Worm (Caenorhabditis elegans) whole organism, late embryonic: ENCODE data around the gene C41G11.1.

Experiments
- C08G9.2 ChIP-seq: sonication (generic microtip); optimal IDR thresholded peaks from 2 replicates; lab custom pipeline; 2016; ENCODE audit warnings: mild to moderate bottlenecking, missing genetic modification characterization, moderate library complexity, missing compliant biosample characterization
- F13H6.1 ChIP-seq: sonication (generic microtip); optimal IDR thresholded peaks from 2 replicates; lab custom pipeline; 2016; ENCODE audit warnings: missing genetic modification characterization, missing compliant biosample characterization
- K02D7.2 ChIP-seq: sonication (generic microtip); optimal IDR thresholded peaks from 2 replicates; lab custom pipeline; 2017; ENCODE audit warnings: mild to moderate bottlenecking, missing genetic modification characterization, missing compliant biosample characterization
- K09A11.1 ChIP-seq: sonication (generic microtip); optimal IDR thresholded peaks from 2 replicates; lab custom pipeline; 2017; ENCODE audit warnings: antibody characterized with exemption, mild to moderate bottlenecking, missing genetic modification characterization, missing compliant biosample characterization; ENCODE audit not compliant: insufficient read depth
- T23F11.4 ChIP-seq: fragments of 200-800 bp; sonication (Bioruptor generic); optimal IDR thresholded peaks from 2 replicates; lab custom pipeline; 2018; ENCODE audit warnings: mild to moderate bottlenecking, missing genetic modification characterization, missing compliant biosample characterization
- Y22D7AL.16 ChIP-seq: sonication (generic microtip); optimal IDR thresholded peaks from 2 replicates; lab custom pipeline; 2016; ENCODE audit warnings: missing genetic modification characterization, missing compliant biosample characterization
- ahr-1 ChIP-seq: sonication (generic microtip); optimal IDR thresholded peaks from 2 replicates; lab custom pipeline; 2016; ENCODE audit warnings: missing genetic modification characterization, missing compliant biosample characterization
- ceh-14 ChIP-seq: sonication (generic microtip); optimal IDR thresholded peaks from 2 replicates; lab custom pipeline; 2016; ENCODE audit warnings: missing genotype, missing genetic modification characterization, missing compliant biosample characterization
- ceh-2 ChIP-seq: sonication (generic microtip); optimal IDR thresholded peaks from 2 replicates; lab custom pipeline; 2016; ENCODE audit warnings: missing genotype, missing genetic modification characterization, missing compliant biosample characterization
- ceh-22 ChIP-seq: sonication (generic microtip); optimal IDR thresholded peaks from 2 replicates; lab custom pipeline; 2017; ENCODE audit warnings: missing biosample characterization, missing genetic modification characterization
- ceh-30 ChIP-seq: fragments of 150-350 bp; optimal IDR thresholded peaks from 2 replicates; lab custom pipeline; 2014; ENCODE audit warnings: missing biosample characterization, missing genetic modification characterization
- ceh-31 ChIP-seq: sonication (generic microtip); optimal IDR thresholded peaks from 2 replicates; lab custom pipeline; 2016; ENCODE audit warnings: missing genetic modification characterization, missing compliant biosample characterization
- ceh-34 ChIP-seq: sonication (generic microtip); optimal IDR thresholded peaks from 2 replicates; lab custom pipeline; 2016; ENCODE audit warnings: mild to moderate bottlenecking, missing genetic modification characterization, missing compliant biosample characterization
- ceh-45 ChIP-seq: fragments of 200-800 bp; sonication (Bioruptor generic); IDR thresholded peaks from 2 replicates; pipeline ENCODE4 v1.3.6; 2022; ENCODE audit warnings: missing genetic modification reagents, missing genetic modification characterization, missing compliant biosample characterization
- ceh-48 ChIP-seq: sonication (generic microtip); optimal IDR thresholded peaks from 2 replicates; lab custom pipeline; 2016; ENCODE audit warnings: missing genetic modification characterization, inconsistent platforms, missing compliant biosample characterization
- ceh-6 ChIP-seq: fragments of 200-800 bp; sonication (Bioruptor generic); optimal IDR thresholded peaks from 2 replicates; lab custom pipeline; 2018; ENCODE audit warnings: mild to moderate bottlenecking, missing genetic modification characterization, missing compliant biosample characterization
- ceh-9 ChIP-seq: sonication (generic microtip); optimal IDR thresholded peaks from 2 replicates; lab custom pipeline; 2016; ENCODE audit warnings: mild to moderate bottlenecking, missing genetic modification characterization, inconsistent platforms, missing compliant biosample characterization
- dmd-4 ChIP-seq: sonication (generic microtip); optimal IDR thresholded peaks from 2 replicates; lab custom pipeline; 2016; ENCODE audit warnings: borderline replicate concordance, missing genetic modification characterization, missing compliant biosample characterization
- elt-2 ChIP-seq: sonication (generic microtip); optimal IDR thresholded peaks from 2 replicates; lab custom pipeline; 2016; ENCODE audit warnings: missing genetic modification reagents, missing genetic modification characterization, missing compliant biosample characterization
- fax-1 ChIP-seq: sonication (generic microtip); optimal IDR thresholded peaks from 2 replicates; lab custom pipeline; 2016; ENCODE audit warnings: missing genotype, missing genetic modification characterization, missing compliant biosample characterization
- fkh-10 ChIP-seq: fragments of 150-350 bp; optimal IDR thresholded peaks from 2 replicates; lab custom pipeline; 2014; ENCODE audit warnings: missing biosample characterization, missing genetic modification reagents, missing genetic modification characterization
- fkh-6 ChIP-seq: sonication (generic microtip); optimal IDR thresholded peaks from 2 replicates; lab custom pipeline; 2016; ENCODE audit warnings: missing genetic modification characterization, missing compliant biosample characterization
- hlh-15 ChIP-seq: sonication (generic microtip); optimal IDR thresholded peaks from 2 replicates; lab custom pipeline; 2016; ENCODE audit warnings: missing genetic modification characterization, missing compliant biosample characterization
- hlh-8 ChIP-seq: sonication (generic microtip); optimal IDR thresholded peaks from 2 replicates; lab custom pipeline; 2016; ENCODE audit warnings: missing genotype, missing genetic modification characterization, missing compliant biosample characterization
- lim-6 ChIP-seq: sonication (generic microtip); optimal IDR thresholded peaks from 2 replicates; lab custom pipeline; 2016; ENCODE audit warnings: missing genetic modification characterization, missing compliant biosample characterization
- lin-11 ChIP-seq: fragments of 200-800 bp; sonication (Bioruptor generic); optimal IDR thresholded peaks from 2 replicates; lab custom pipeline; 2018; ENCODE audit warnings: mild to moderate bottlenecking, missing genetic modification characterization, missing compliant biosample characterization
- madf-2 ChIP-seq: sonication (generic microtip); optimal IDR thresholded peaks from 2 replicates; lab custom pipeline; 2017; ENCODE audit warnings: missing genetic modification characterization, missing compliant biosample characterization
- mec-3 ChIP-seq: sonication (generic microtip); optimal IDR thresholded peaks from 2 replicates; lab custom pipeline; 2016; ENCODE audit warnings: borderline replicate concordance, missing genetic modification characterization, missing compliant biosample characterization
- nfya-1 ChIP-seq: sonication (generic microtip); optimal IDR thresholded peaks from 2 replicates; lab custom pipeline; 2017; ENCODE audit warnings: missing genetic modification characterization, mild to moderate bottlenecking, missing compliant biosample characterization, antibody characterized with exemption, moderate library complexity
- nhr-11 ChIP-seq: fragments of 150-350 bp; optimal IDR thresholded peaks from 2 replicates; lab custom pipeline; 2014; ENCODE audit warnings: missing biosample characterization, missing genetic modification characterization
- nhr-232 ChIP-seq: sonication (generic microtip); optimal IDR thresholded peaks from 2 replicates; lab custom pipeline; 2016; ENCODE audit warnings: missing genetic modification characterization, missing compliant biosample characterization
- npax-4 ChIP-seq: sonication (generic microtip); optimal IDR thresholded peaks from 2 replicates; lab custom pipeline; 2016; ENCODE audit warnings: missing genetic modification characterization, missing compliant biosample characterization
- odd-2 ChIP-seq: sonication (generic microtip); optimal IDR thresholded peaks from 2 replicates; lab custom pipeline; 2017; ENCODE audit warnings: antibody characterized with exemption, mild to moderate bottlenecking, missing genetic modification characterization, missing compliant biosample characterization
- pax-1 ChIP-seq: fragments of 150-350 bp; optimal IDR thresholded peaks from 2 replicates; lab custom pipeline; 2014; ENCODE audit warnings: missing biosample characterization, missing genetic modification characterization
- pha-2 ChIP-seq: sonication (generic microtip); optimal IDR thresholded peaks from 2 replicates; lab custom pipeline; 2017; ENCODE audit warnings: mild to moderate bottlenecking, missing genetic modification characterization, missing compliant biosample characterization
- pha-4 ChIP-seq: fragments of 150-350 bp; optimal IDR thresholded peaks from 2 replicates; lab custom pipeline; 2018; ENCODE audit warnings: missing biosample characterization, missing genetic modification reagents, missing genetic modification characterization
- pqm-1 ChIP-seq: sonication (generic microtip); optimal IDR thresholded peaks from 2 replicates; lab custom pipeline; 2016; ENCODE audit warnings: missing genetic modification characterization, missing compliant biosample characterization
- pros-1 ChIP-seq: fragments of 150-350 bp; optimal IDR thresholded peaks from 2 replicates; lab custom pipeline; 2014; ENCODE audit warnings: missing biosample characterization, missing genetic modification reagents, missing genetic modification characterization
- ref-2 ChIP-seq: sonication (generic microtip); optimal IDR thresholded peaks from 2 replicates; lab custom pipeline; 2016; ENCODE audit warnings: missing genetic modification characterization, missing compliant biosample characterization
- sdc-2 ChIP-seq: sonication (generic microtip); optimal IDR thresholded peaks from 2 replicates; lab custom pipeline; 2016; ENCODE audit warnings: missing genotype, missing genetic modification characterization, missing compliant biosample characterization
- sox-2 ChIP-seq: fragments of 200-800 bp; sonication (Bioruptor generic); IDR thresholded peaks from 2 replicates; pipeline ENCODE4 v1.3.6; 2022; ENCODE audit warnings: missing genetic modification reagents, missing genetic modification characterization, missing compliant biosample characterization
- syd-9 ChIP-seq: sonication (generic microtip); optimal IDR thresholded peaks from 2 replicates; lab custom pipeline; 2016; ENCODE audit warnings: mild to moderate bottlenecking, missing genetic modification characterization, moderate library complexity, missing compliant biosample characterization
- tbx-2 ChIP-seq: sonication (generic microtip); optimal IDR thresholded peaks from 2 replicates; lab custom pipeline; 2016; ENCODE audit warnings: missing genetic modification characterization, missing compliant biosample characterization
- tbx-7 ChIP-seq: sonication (generic microtip); optimal IDR thresholded peaks from 2 replicates; lab custom pipeline; 2016; ENCODE audit warnings: missing genotype, missing genetic modification characterization, missing compliant biosample characterization
- ttx-3 ChIP-seq: sonication (generic microtip); optimal IDR thresholded peaks from 2 replicates; lab custom pipeline; 2016; ENCODE audit warnings: missing genetic modification reagents, missing genetic modification characterization, missing compliant biosample characterization
- unc-3 ChIP-seq, 2 experiments: fragments of 200-800 bp in 1 of 2; sonication (Bioruptor generic) in 1 of 2; sonication (generic microtip) in 1 of 2; conservative IDR thresholded peaks in 1 of 2; optimal IDR thresholded peaks in 1 of 2; 2 replicates each; pipeline versions ENCODE4 v1.3.6 to Lab custom; 2016 to 2022; ENCODE audit warnings: missing compliant biosample characterization in 2 of 2, missing genetic modification characterization in 2 of 2, missing genetic modification reagents in 1 of 2
- unc-86 ChIP-seq: sonication (generic microtip); optimal IDR thresholded peaks from 2 replicates; lab custom pipeline; 2016; ENCODE audit warnings: missing genetic modification characterization, missing compliant biosample characterization

Gene C41G11.1

ce11 chrX:5686065-5686464, 34.0 kb downstream of the C41G11.1 start, which contains the start of gene set-20 (continued):
- peak; percentile 70 for TF ChIP-seq ceh-2 (tag; lab: Kevin White, UChicago)
- no peak for TF ChIP-seq ceh-9 (tag; lab: Kevin White, UChicago)
- no peak for TF ChIP-seq fkh-6 (tag; lab: Kevin White, UChicago)
- no peak for TF ChIP-seq lin-11
- TF ChIP-seq nhr-232 (tag; lab: Kevin White, UChicago) = peak; percentile 15
- no peak for TF ChIP-seq K09A11.1
- no peak for TF ChIP-seq hlh-15 (tag; lab: Kevin White, UChicago)
- TF ChIP-seq ceh-31 = peak; percentile 92
- TF ChIP-seq ceh-14 (tag; lab: Kevin White, UChicago) = peak; percentile 49
- no peak for TF ChIP-seq mec-3 (tag; lab: Kevin White, UChicago)
- peak; percentile 75 for TF ChIP-seq ref-2 (tag; lab: Kevin White, UChicago)
- no peak for TF ChIP-seq fkh-10
- no peak for TF ChIP-seq odd-2 (tag; lab: Kevin White, UChicago)
- TF ChIP-seq Y22D7AL.16 (tag; lab: Kevin White, UChicago) = peak; percentile 10
- peak; percentile 38 for TF ChIP-seq ttx-3
- no peak for TF ChIP-seq ceh-22
- TF ChIP-seq ahr-1 = no peak
- peak; percentile 88 for TF ChIP-seq nfya-1
- TF ChIP-seq hlh-8 (tag; lab: Kevin White, UChicago) = peak; percentile 47
- no peak for TF ChIP-seq elt-2
- TF ChIP-seq ceh-30 = no peak
- TF ChIP-seq dmd-4 (tag; lab: Kevin White, UChicago) = peak; percentile 15
- peak; percentile 63 for TF ChIP-seq pros-1
- TF ChIP-seq nhr-11 (tag; lab: Kevin White, UChicago) = no peak
- peak; percentile 82 for TF ChIP-seq tbx-2 (tag; lab: Kevin White, UChicago)
- no peak for TF ChIP-seq unc-3 (GFP tag; conservative IDR thresholded peaks at IDR 0.05; lab: Robert Waterston, UW)
- no peak for TF ChIP-seq unc-3 (tag; optimal IDR thresholded peaks at IDR 0.05; lab: Kevin White, UChicago)
- TF ChIP-seq fax-1 (tag; lab: Kevin White, UChicago) = peak; percentile 25
- TF ChIP-seq C08G9.2 (tag; lab: Kevin White, UChicago) = peak; percentile 47
- peak; percentile 62 for TF ChIP-seq F13H6.1 (tag; lab: Kevin White, UChicago)
- no peak for TF ChIP-seq pha-4 (tag; lab: Kevin White, UChicago)
- no peak; the same call in 1 of the 2 replicates for TF ChIP-seq sox-2 (GFP tag; lab: Robert Waterston, UW)
- no peak for TF ChIP-seq lim-6 (tag; lab: Kevin White, UChicago)
- no peak for TF ChIP-seq pax-1 (tag; lab: Kevin White, UChicago)
- TF ChIP-seq pqm-1 (tag; lab: Kevin White, UChicago) = no peak
- TF ChIP-seq tbx-7 (tag; lab: Kevin White, UChicago) = no peak
- TF ChIP-seq unc-86 (tag; lab: Kevin White, UChicago) = no peak
- TF ChIP-seq madf-2 = peak; percentile 32
- TF ChIP-seq ceh-48 (tag; lab: Kevin White, UChicago) = peak; percentile 51
- peak; percentile 34 for TF ChIP-seq T23F11.4 (GFP tag; lab: Kevin White, UChicago)
- peak; percentile 84 for TF ChIP-seq sdc-2
- no peak for TF ChIP-seq K02D7.2
- TF ChIP-seq ceh-34 (tag; lab: Kevin White, UChicago) = peak; percentile 79
- TF ChIP-seq ceh-45 (GFP tag; lab: Robert Waterston, UW) = no peak

ce11 chrX:5680125-5680524, 39.9 kb downstream of the C41G11.1 start, which contains the start of gene set-19:
Gene set-19, minus strand, starts transcription at chrX:5680225.
- TF ChIP-seq sox-2 (GFP tag; lab: Robert Waterston, UW) (no peak), pax-1 (tag; lab: Kevin White, UChicago) (no peak), ahr-1 (no peak), lim-6 (tag; lab: Kevin White, UChicago) (no peak), mec-3 (tag; lab: Kevin White, UChicago) (no peak), pha-2 (tag; lab: Kevin White, UChicago) (no peak), hlh-8 (tag; lab: Kevin White, UChicago) (no peak), syd-9 (tag; lab: Kevin White, UChicago) (no peak), C08G9.2 (tag; lab: Kevin White, UChicago) (no peak), K09A11.1 (no peak), K02D7.2 (no peak), sdc-2 (no peak), ceh-6 (GFP tag; lab: Kevin White, UChicago) (no peak), tbx-2 (tag; lab: Kevin White, UChicago) (no peak), fkh-10 (no peak), npax-4 (tag; lab: Kevin White, UChicago) (no peak)
